Worm (Caenorhabditis elegans): ENCODE measurements around the gene tofu-7.

DNA sequence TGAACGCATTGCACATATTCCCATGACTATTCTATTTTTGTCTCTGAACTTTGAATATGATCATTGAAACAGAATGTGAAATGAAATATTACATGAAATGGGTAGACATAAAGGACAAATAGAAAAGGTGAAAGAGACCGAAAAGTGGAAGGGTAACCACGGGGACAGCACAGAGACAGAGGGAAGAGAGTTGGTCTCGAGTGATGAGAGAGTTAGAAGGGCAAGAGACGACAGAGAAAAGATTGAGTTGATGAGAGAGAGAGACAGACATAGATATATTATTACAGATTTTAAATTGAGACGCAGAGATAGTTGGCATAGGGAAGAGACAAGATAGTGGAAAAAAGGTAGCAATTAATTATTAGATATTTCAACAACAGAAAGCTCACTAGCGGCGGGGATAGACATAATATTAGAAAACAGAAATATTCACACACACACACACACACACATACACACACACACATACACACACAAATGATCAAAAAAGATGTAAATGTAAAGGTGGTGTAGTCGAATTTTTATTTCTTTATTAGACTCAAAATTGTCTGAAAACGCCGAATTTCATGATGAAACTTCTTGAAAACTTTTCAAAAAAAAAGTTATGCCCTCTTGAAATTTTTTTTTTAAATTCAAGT, 31.9 kb upstream of the tofu-7 start:
- TF ChIP-seq him-1 (tag; optimal IDR thresholded peaks at IDR 0.05) (no peak), W03F9.2 (tag; optimal IDR thresholded peaks at IDR 0.05) (peak; percentile 56), dao-5 (tag; optimal IDR thresholded peaks at IDR 0.05) (no peak)
